Worm (Caenorhabditis elegans) whole organism, L3 larva: ENCODE data around the gene C06G1.1.

Source experiments
- aly-2 ChIP-seq: fragments of 150-350 bp; optimal IDR thresholded peaks from 2 replicates; lab custom pipeline; 2014; ENCODE audit warnings: missing biosample characterization, missing genetic modification characterization
- ceh-28 ChIP-seq: fragments of 150-350 bp; optimal IDR thresholded peaks from 2 replicates; lab custom pipeline; 2014; ENCODE audit warnings: missing biosample characterization, missing genetic modification reagents, missing genetic modification characterization
- daf-12 ChIP-seq: fragments of 150-350 bp; optimal IDR thresholded peaks from 2 replicates; lab custom pipeline; 2014; ENCODE audit warnings: missing biosample characterization, missing genetic modification reagents, missing genetic modification characterization
- egl-5 ChIP-seq: fragments of 150-350 bp; optimal IDR thresholded peaks from 2 replicates; lab custom pipeline; 2017; ENCODE audit warnings: missing biosample characterization, missing genetic modification reagents, missing genetic modification characterization, inconsistent platforms
- jun-1 ChIP-seq: fragments of 150-350 bp; optimal IDR thresholded peaks from 2 replicates; lab custom pipeline; 2014; ENCODE audit warnings: missing biosample characterization, missing genetic modification reagents, missing genetic modification characterization
- mdl-1 ChIP-seq: fragments of 150-350 bp; optimal IDR thresholded peaks from 2 replicates; lab custom pipeline; 2014; ENCODE audit warnings: missing biosample characterization, missing genetic modification characterization
- nhr-76 ChIP-seq: fragments of 150-350 bp; sonication (generic microtip); optimal IDR thresholded peaks from 5 replicates; lab custom pipeline; 2014; ENCODE audit warnings: missing biosample characterization, missing genetic modification characterization
- pqm-1 ChIP-seq: fragments of 150-350 bp; optimal IDR thresholded peaks from 2 replicates; lab custom pipeline; 2017; ENCODE audit warnings: missing biosample characterization, missing genetic modification characterization, inconsistent platforms
- unc-62 ChIP-seq: fragments of 150-350 bp; sonication (generic microtip); optimal IDR thresholded peaks from 4 replicates; lab custom pipeline; 2014; ENCODE audit warnings: missing biosample characterization, missing genetic modification reagents, missing genetic modification characterization

DNA sequence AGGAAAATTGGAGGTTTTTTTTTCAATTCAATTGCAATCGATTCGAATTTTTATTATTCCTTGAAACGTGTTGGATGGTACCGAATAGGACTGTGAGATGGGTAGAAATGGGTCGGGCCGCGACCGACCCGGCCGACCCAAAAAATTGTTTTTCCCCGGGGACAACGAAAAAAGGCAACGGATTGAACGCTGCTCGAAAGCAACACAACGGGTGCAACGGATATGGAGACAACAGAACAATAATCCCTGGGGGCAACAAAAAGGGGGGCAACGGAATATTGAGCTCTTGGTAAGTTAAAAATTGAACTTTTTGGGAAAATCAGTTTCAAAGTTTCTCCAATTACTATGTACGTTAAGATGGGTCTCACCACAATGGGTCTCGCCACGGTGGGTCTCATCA lies 9.9 kb upstream of the C06G1.1 start:
- TF ChIP-seq mdl-1 (tag; lab: Kevin White, UChicago) (no peak), unc-62 (GFP tag; lab: Kevin White, UChicago) (no peak), jun-1 (tag; lab: Kevin White, UChicago) (no peak), pqm-1 (no peak), daf-12 (no peak), nhr-76 (tag; lab: Kevin White, UChicago) (no peak), aly-2 (no peak), egl-5 (tag; lab: Kevin White, UChicago) (no peak), ceh-28 (no peak)
